Fruit fly (Drosophila melanogaster) whole organism, wandering third instar larva: ENCODE results near the gene CG4041.

Experiments
- Abd-B ChIP-seq: fragments of >200 bp; optimal IDR thresholded peaks from 2 replicates; lab custom pipeline; 2017; ENCODE audit warnings: missing biosample characterization, missing genetic modification characterization
- CG9705 ChIP-seq: fragments of 200-800 bp; sonication (Bioruptor generic); optimal IDR thresholded peaks from 2 replicates; lab custom pipeline; 2018; ENCODE audit warnings: missing biosample characterization, mild to moderate bottlenecking, missing genetic modification characterization
- CrebA ChIP-seq: fragments of 200-800 bp; sonication (Bioruptor generic); optimal IDR thresholded peaks from 2 replicates; lab custom pipeline; 2016; ENCODE audit warnings: missing biosample characterization, mild to moderate bottlenecking, missing genetic modification characterization, borderline replicate concordance
- Dfd ChIP-seq: fragments of >200 bp; optimal IDR thresholded peaks from 2 replicates; lab custom pipeline; 2017; ENCODE audit warnings: missing biosample characterization, missing genetic modification characterization
- Dif ChIP-seq: fragments of 200-275, 200-300 bp; sonication (Bioruptor generic); optimal IDR thresholded peaks from 2 replicates; lab custom pipeline; 2018; ENCODE audit warnings: missing biosample characterization, missing genetic modification characterization; ENCODE audit not compliant: partially characterized antibody
- GATAd ChIP-seq: sonication (Bioruptor generic); optimal IDR thresholded peaks from 2 replicates; lab custom pipeline; 2016; ENCODE audit warnings: missing biosample characterization, missing genetic modification characterization
- HLH106 ChIP-seq: fragments of 200-800 bp; optimal IDR thresholded peaks from 3 replicates; lab custom pipeline; 2019; ENCODE audit warnings: missing biosample characterization, mild to moderate bottlenecking, missing genetic modification characterization, moderate library complexity
- Hr78 ChIP-seq: fragments of >200 bp; optimal IDR thresholded peaks from 2 replicates; lab custom pipeline; 2017; ENCODE audit warnings: missing biosample characterization, missing genetic modification characterization
- Hr83 ChIP-seq: fragments of 200-300 bp; sonication (Bioruptor generic); optimal IDR thresholded peaks from 2 replicates; lab custom pipeline; 2016; ENCODE audit warnings: missing biosample characterization, mild to moderate bottlenecking, missing genetic modification characterization, moderate library complexity; ENCODE audit not compliant: poor library complexity, severe bottlenecking
- Jra ChIP-seq: sonication (Bioruptor generic); optimal IDR thresholded peaks from 2 replicates; lab custom pipeline; 2016; ENCODE audit warnings: missing biosample characterization, missing genetic modification characterization
- Mio ChIP-seq: sonication (Bioruptor generic); optimal IDR thresholded peaks from 2 replicates; lab custom pipeline; 2016; ENCODE audit warnings: missing biosample characterization, missing genetic modification characterization
- Myc ChIP-seq: fragments of >200 bp; optimal IDR thresholded peaks from 2 replicates; lab custom pipeline; 2017
- N ChIP-seq: fragments of >200 bp; optimal IDR thresholded peaks from 2 replicates; lab custom pipeline; 2018; ENCODE audit warnings: missing biosample characterization, missing external identifiers, missing genetic modification characterization
- OdsH ChIP-seq: fragments of 200-800 bp; sonication (Bioruptor generic); optimal IDR thresholded peaks from 2 replicates; lab custom pipeline; 2016; ENCODE audit warnings: missing biosample characterization, mild to moderate bottlenecking, missing genetic modification characterization
- Rel ChIP-seq, 2 experiments: fragments of 200-800 bp; sonication (Bioruptor generic) in 1 of 2; optimal IDR thresholded peaks; 2 replicates in 1 of 2; 3 replicates in 1 of 2; lab custom pipeline; 2016 to 2019; ENCODE audit warnings: mild to moderate bottlenecking in 2 of 2, missing biosample characterization in 2 of 2, missing genetic modification characterization in 2 of 2, moderate library complexity in 1 of 2
- Sp1 ChIP-seq: fragments of 200-800 bp; sonication (Bioruptor generic); optimal IDR thresholded peaks from 3 replicates; lab custom pipeline; 2019; ENCODE audit warnings: missing biosample characterization, mild to moderate bottlenecking, missing genetic modification characterization, moderate library complexity
- Vsx2 ChIP-seq: fragments of 200-300, 225-300 bp; sonication (Bioruptor generic); optimal IDR thresholded peaks from 2 replicates; lab custom pipeline; 2018; ENCODE audit warnings: missing biosample characterization, missing genetic modification characterization; ENCODE audit not compliant: partially characterized antibody
- br ChIP-seq: fragments of 200-800 bp; sonication (Bioruptor generic); optimal IDR thresholded peaks from 2 replicates; lab custom pipeline; 2016; ENCODE audit warnings: missing biosample characterization, missing genetic modification characterization
- brk ChIP-seq: fragments of 200-800 bp; sonication (Bioruptor generic); optimal IDR thresholded peaks from 2 replicates; lab custom pipeline; 2016; ENCODE audit warnings: missing biosample characterization, mild to moderate bottlenecking, missing genetic modification characterization
- dl ChIP-seq, 2 experiments: fragments of 175-275, 200-275 bp in 1 of 2; fragments of 200-275 bp in 1 of 2; sonication (Bioruptor generic); optimal IDR thresholded peaks; lab custom pipeline; 2018; ENCODE audit warnings: mild to moderate bottlenecking in 2 of 2, missing biosample characterization in 2 of 2, missing genetic modification characterization in 2 of 2, moderate library complexity in 2 of 2; ENCODE audit not compliant: partially characterized antibody in 2 of 2, insufficient read depth in 1 of 2
- dmrt93B ChIP-seq: fragments of 200-800 bp; sonication (Bioruptor generic); optimal IDR thresholded peaks from 2 replicates; lab custom pipeline; 2018; ENCODE audit warnings: missing biosample characterization, mild to moderate bottlenecking, missing genetic modification characterization
- dsf ChIP-seq: sonication (Bioruptor generic); optimal IDR thresholded peaks from 2 replicates; lab custom pipeline; 2016; ENCODE audit warnings: missing biosample characterization, missing genetic modification characterization, borderline replicate concordance
- ey ChIP-seq: fragments of 200-800 bp; sonication (Bioruptor generic); optimal IDR thresholded peaks from 2 replicates; lab custom pipeline; 2016; ENCODE audit warnings: missing biosample characterization, missing genetic modification characterization
- foxo ChIP-seq, 2 experiments: fragments of 200-800 bp; sonication (Bioruptor generic); optimal IDR thresholded peaks; 2 replicates in 1 of 2; 3 replicates in 1 of 2; lab custom pipeline; 2016 to 2017; ENCODE audit warnings: missing biosample characterization in 2 of 2, missing genetic modification characterization in 2 of 2
- h ChIP-seq: fragments of 200-800 bp; sonication (Bioruptor generic); optimal IDR thresholded peaks from 3 replicates; lab custom pipeline; 2016; ENCODE audit warnings: missing biosample characterization, mild to moderate bottlenecking, missing genetic modification characterization
- jim ChIP-seq: fragments of 175-275, 200-325 bp; sonication (Bioruptor generic); optimal IDR thresholded peaks from 2 replicates; lab custom pipeline; 2016; ENCODE audit warnings: missing biosample characterization, mild to moderate bottlenecking, missing genetic modification characterization
- lola ChIP-seq: fragments of >200 bp; optimal IDR thresholded peaks from 2 replicates; lab custom pipeline; 2017; ENCODE audit warnings: missing biosample characterization, missing genetic modification characterization
- pan ChIP-seq: fragments of >200 bp; optimal IDR thresholded peaks from 2 replicates; lab custom pipeline; 2017
- psq ChIP-seq: fragments of 200-800 bp; sonication (Bioruptor generic); optimal IDR thresholded peaks from 3 replicates; lab custom pipeline; 2017; ENCODE audit warnings: missing biosample characterization, mild to moderate bottlenecking, missing genetic modification characterization, moderate library complexity
- rgr ChIP-seq: fragments of 200-800 bp; sonication (Bioruptor generic); optimal IDR thresholded peaks from 3 replicates; lab custom pipeline; 2016; ENCODE audit warnings: missing biosample characterization, mild to moderate bottlenecking, missing genetic modification characterization
- sage ChIP-seq: fragments of 200-800 bp; sonication (Bioruptor generic); optimal IDR thresholded peaks from 2 replicates; lab custom pipeline; 2016; ENCODE audit warnings: missing biosample characterization, mild to moderate bottlenecking, missing genetic modification characterization
- sv ChIP-seq: fragments of 200-800 bp; sonication (Bioruptor generic); optimal IDR thresholded peaks from 3 replicates; lab custom pipeline; 2016; ENCODE audit warnings: missing biosample characterization, missing genetic modification characterization
- tai ChIP-seq: sonication (Bioruptor generic); optimal IDR thresholded peaks from 2 replicates; lab custom pipeline; 2016; ENCODE audit warnings: missing biosample characterization, missing genetic modification characterization
- usp ChIP-seq: fragments of >200 bp; optimal IDR thresholded peaks from 2 replicates; lab custom pipeline; 2017; ENCODE audit warnings: missing biosample characterization, missing genetic modification characterization
- woc ChIP-seq: sonication (Bioruptor generic); optimal IDR thresholded peaks from 2 replicates; lab custom pipeline; 2016; ENCODE audit warnings: missing biosample characterization, mild to moderate bottlenecking, missing genetic modification characterization

The CG4041 gene

dm6 chrX:4961028-4961427 lies 42.8 kb upstream of the CG4041 start, which contains the start of gene CG15468:
TSS of gene CG15468 (minus strand) at chrX:4961128.
- TF ChIP-seq dl (GFP tag; optimal IDR thresholded peaks at IDR 0.05; lab: Kevin White, UChicago; ENCODE audit: insufficient read depth in 1 of 2, partially characterized antibody in 2 of 2) (no peak), Vsx2 (GFP tag; lab: Kevin White, UChicago) (no peak), GATAd (GFP tag; lab: Kevin White, UChicago) (no peak), Dif (no peak), Rel (GFP tag; optimal IDR thresholded peaks at IDR 0.05; lab: Kevin White, UChicago) (no peak), Rel (tag; optimal IDR thresholded peaks at IDR 0.05; lab: Kevin White, UChicago) (no peak), sv (no peak), ey (no peak), Myc (no peak), Jra (GFP tag; lab: Kevin White, UChicago) (no peak), N (GFP tag; lab: Kevin White, UChicago) (no peak), dsf (no peak), woc (GFP tag; lab: Kevin White, UChicago) (no peak), Dfd (GFP tag; lab: Kevin White, UChicago) (no peak), Mio (GFP tag; lab: Kevin White, UChicago) (no peak), h (GFP tag; lab: Kevin White, UChicago) (no peak), Sp1 (GFP tag; lab: Kevin White, UChicago) (no peak), Abd-B (GFP tag; lab: Kevin White, UChicago) (no peak), Hr83 (GFP tag; lab: Kevin White, UChicago) (no peak), CG9705 (no peak)

dm6 chrX:4958872-4959271 lies 40.6 kb upstream of the CG4041 start:
- no peak for TF ChIP-seq usp
- no peak for TF ChIP-seq GATAd (GFP tag; lab: Kevin White, UChicago)
- no peak for TF ChIP-seq CG9705
- no peak for TF ChIP-seq psq (GFP tag; lab: Kevin White, UChicago)
- no peak for TF ChIP-seq Myc
- no peak for TF ChIP-seq Hr83 (GFP tag; lab: Kevin White, UChicago)
- TF ChIP-seq foxo (GFP tag; optimal IDR thresholded peaks at IDR 0.05; lab: Kevin White, UChicago) = no peak
- no peak for TF ChIP-seq Mio (GFP tag; lab: Kevin White, UChicago)

dm6 chrX:4955788-4956442 lies 37.7 kb upstream of the CG4041 start:
- TF ChIP-seq GATAd (GFP tag; lab: Kevin White, UChicago) = no peak
- TF ChIP-seq rgr = peak; percentile 21
- TF ChIP-seq ey = no peak
- no peak for TF ChIP-seq CrebA (GFP tag; lab: Kevin White, UChicago)
- no peak for TF ChIP-seq dl (GFP tag; optimal IDR thresholded peaks at IDR 0.05; lab: Kevin White, UChicago; ENCODE audit: insufficient read depth in 1 of 2, partially characterized antibody in 2 of 2)
- no peak for TF ChIP-seq brk
- no peak for TF ChIP-seq br (GFP tag; lab: Kevin White, UChicago)
- no peak for TF ChIP-seq pan (lab: Kevin White, UChicago)
- no peak for TF ChIP-seq lola (GFP tag; lab: Kevin White, UChicago)
- no peak for TF ChIP-seq woc (GFP tag; lab: Kevin White, UChicago)
- no peak for TF ChIP-seq psq (GFP tag; lab: Kevin White, UChicago)
- no peak for TF ChIP-seq Sp1 (GFP tag; lab: Kevin White, UChicago)
- TF ChIP-seq N (GFP tag; lab: Kevin White, UChicago) = no peak
- no peak for TF ChIP-seq OdsH (GFP tag; lab: Kevin White, UChicago)
- TF ChIP-seq h (GFP tag; lab: Kevin White, UChicago) = peak; percentile 10
- TF ChIP-seq sv = no peak
- TF ChIP-seq foxo (GFP tag; optimal IDR thresholded peaks at IDR 0.05; lab: Kevin White, UChicago) = peak in 1 of 2 experiments; percentile 5
- no peak for TF ChIP-seq Jra (GFP tag; lab: Kevin White, UChicago)
- TF ChIP-seq Mio (GFP tag; lab: Kevin White, UChicago) = no peak
- peak; percentile 12 for TF ChIP-seq Dif
- no peak for TF ChIP-seq CG9705
- no peak for TF ChIP-seq dmrt93B
- no peak for TF ChIP-seq Rel (GFP tag; optimal IDR thresholded peaks at IDR 0.05; lab: Kevin White, UChicago)
- TF ChIP-seq Rel (tag; optimal IDR thresholded peaks at IDR 0.05; lab: Kevin White, UChicago) = no peak
- TF ChIP-seq Vsx2 (GFP tag; lab: Kevin White, UChicago) = no peak
- peak; percentile 7 for TF ChIP-seq Hr83 (GFP tag; lab: Kevin White, UChicago)
- no peak for TF ChIP-seq Abd-B (GFP tag; lab: Kevin White, UChicago)
- TF ChIP-seq tai (GFP tag; lab: Kevin White, UChicago) = no peak
- TF ChIP-seq jim (GFP tag; lab: Kevin White, UChicago) = no peak
- no peak for TF ChIP-seq HLH106 (tag; lab: Kevin White, UChicago)
- no peak for TF ChIP-seq sage
- no peak for TF ChIP-seq Hr78 (GFP tag; lab: Kevin White, UChicago)
- peak; percentile 61 for TF ChIP-seq Myc
- TF ChIP-seq usp = no peak
